Worm (Caenorhabditis elegans) whole organism, L2 larva: Measurements from ENCODE around the gene F08F1.3.

Experiments used
- ama-1 ChIP-seq: fragments of 150-350 bp; optimal IDR thresholded peaks from 2 replicates; lab custom pipeline; 2018; ENCODE audit warnings: inconsistent platforms
- ceh-16 ChIP-seq: fragments of 150-350 bp; optimal IDR thresholded peaks from 2 replicates; lab custom pipeline; 2014; ENCODE audit warnings: missing biosample characterization, missing genetic modification characterization
- elt-1 ChIP-seq: fragments of 150-350 bp; optimal IDR thresholded peaks from 2 replicates; lab custom pipeline; 2014; ENCODE audit warnings: missing biosample characterization, missing genetic modification characterization
- elt-3 ChIP-seq: sonication (generic microtip); optimal IDR thresholded peaks from 2 replicates; lab custom pipeline; 2017; ENCODE audit warnings: missing biosample characterization, missing genetic modification characterization
- lin-13 ChIP-seq: fragments of 150-350 bp; optimal IDR thresholded peaks from 2 replicates; lab custom pipeline; 2014; ENCODE audit warnings: missing biosample characterization, missing genetic modification reagents, missing genetic modification characterization
- lin-39 ChIP-seq: fragments of 150-350 bp; optimal IDR thresholded peaks from 2 replicates; lab custom pipeline; 2014; ENCODE audit warnings: missing biosample characterization, missing genetic modification reagents, missing genetic modification characterization
- mab-5 ChIP-seq: fragments of 150-350 bp; optimal IDR thresholded peaks from 2 replicates; lab custom pipeline; 2014; ENCODE audit warnings: missing biosample characterization, missing genetic modification characterization
- nhr-11 ChIP-seq: fragments of 150-350 bp; optimal IDR thresholded peaks from 2 replicates; lab custom pipeline; 2014; ENCODE audit warnings: missing biosample characterization, missing genetic modification characterization
- snpc-4 ChIP-seq: fragments of 150-350 bp; optimal IDR thresholded peaks from 2 replicates; lab custom pipeline; 2014; ENCODE audit warnings: missing biosample characterization, missing genetic modification characterization
- unc-39 ChIP-seq: fragments of 150-350 bp; optimal IDR thresholded peaks from 2 replicates; lab custom pipeline; 2014; ENCODE audit warnings: missing biosample characterization, missing genetic modification characterization
- unc-55 ChIP-seq: fragments of 150-350 bp; sonication (generic microtip); optimal IDR thresholded peaks from 3 replicates; lab custom pipeline; 2014; ENCODE audit warnings: missing biosample characterization, missing genetic modification reagents, missing genetic modification characterization
- unc-62 ChIP-seq: fragments of 150-350 bp; optimal IDR thresholded peaks from 2 replicates; lab custom pipeline; 2014; ENCODE audit warnings: missing biosample characterization, missing genetic modification reagents, missing genetic modification characterization

- no peak for TF ChIP-seq lin-13
- no peak for TF ChIP-seq nhr-11 (tag; lab: Kevin White, UChicago)
- TF ChIP-seq snpc-4 (tag; lab: Kevin White, UChicago) = no peak
- TF ChIP-seq ceh-16 (tag; lab: Kevin White, UChicago) = no peak
- no peak for TF ChIP-seq elt-3 (tag; lab: Kevin White, UChicago)
- no peak for TF ChIP-seq unc-62 (GFP tag; lab: Kevin White, UChicago)
- no peak for TF ChIP-seq unc-55 (GFP tag; lab: Kevin White, UChicago)
- no peak for TF ChIP-seq lin-39 (tag; lab: Kevin White, UChicago)
- TF ChIP-seq ama-1 (lab: Kevin White, UChicago) = no peak
- no peak for TF ChIP-seq mab-5
- no peak for TF ChIP-seq unc-39
- TF ChIP-seq elt-1 (tag; lab: Kevin White, UChicago) = no peak
These were observed 11.5 kb downstream of the F08F1.3 start for ce11 chrX:8440001-8440735.
